Fruit fly (Drosophila melanogaster) whole organism, embryonic: ENCODE data around the gene KdelR.

Experiments used
- CG10267 ChIP-seq: fragments of 200-800 bp; sonication (Bioruptor generic); optimal IDR thresholded peaks from 2 replicates; lab custom pipeline; 2018; ENCODE audit warnings: missing biosample characterization, mild to moderate bottlenecking, missing genetic modification characterization, moderate library complexity
- CG13775 ChIP-seq: fragments of 200-800 bp; sonication (Bioruptor generic); optimal IDR thresholded peaks from 3 replicates; lab custom pipeline; 2017; ENCODE audit warnings: missing biosample characterization, mild to moderate bottlenecking, missing genetic modification characterization
- CG14050 ChIP-seq: fragments of 200-800 bp; sonication (Bioruptor generic); IDR thresholded peaks from 3 replicates; pipeline ENCODE4 v1.3.6; 2022; ENCODE audit warnings: missing biosample characterization, missing genetic modification characterization
- CG1529 ChIP-seq: fragments of 200-800 bp; sonication (Bioruptor generic); optimal IDR thresholded peaks from 3 replicates; lab custom pipeline; 2018; ENCODE audit warnings: missing biosample characterization, missing genetic modification characterization
- CG15696 ChIP-seq: fragments of 200-800 bp; sonication (Bioruptor generic); optimal IDR thresholded peaks from 2 replicates; lab custom pipeline; 2019; ENCODE audit warnings: missing biosample characterization, mild to moderate bottlenecking, missing genetic modification characterization, moderate library complexity
- CG30020 ChIP-seq: fragments of 200-800 bp; optimal IDR thresholded peaks from 2 replicates; lab custom pipeline; 2019; ENCODE audit warnings: missing biosample characterization, mild to moderate bottlenecking, missing genetic modification characterization, moderate library complexity
- CG3407 ChIP-seq: fragments of 200-800 bp; sonication (Bioruptor generic); optimal IDR thresholded peaks from 2 replicates; lab custom pipeline; 2018; ENCODE audit warnings: missing biosample characterization, mild to moderate bottlenecking, missing genetic modification characterization
- CG3995 ChIP-seq: fragments of 200-800 bp; sonication (Bioruptor generic); optimal IDR thresholded peaks from 3 replicates; lab custom pipeline; 2016; ENCODE audit warnings: missing biosample characterization, missing genetic modification characterization
- CG4617 ChIP-seq: fragments of 200-800 bp; sonication (Bioruptor generic); optimal IDR thresholded peaks from 3 replicates; lab custom pipeline; 2016; ENCODE audit warnings: missing biosample characterization, missing genetic modification characterization, borderline replicate concordance
- CG6175 ChIP-seq: fragments of 200-800 bp; sonication (Bioruptor generic); IDR thresholded peaks from 3 replicates; pipeline ENCODE4 v1.3.6; 2022; ENCODE audit warnings: missing biosample characterization, missing genetic modification characterization
- CG6765 ChIP-seq: fragments of 200-800 bp; sonication (Bioruptor generic); optimal IDR thresholded peaks from 3 replicates; lab custom pipeline; 2017; ENCODE audit warnings: missing biosample characterization, mild to moderate bottlenecking, missing genetic modification characterization
- CG7963 ChIP-seq: fragments of 200-800 bp; sonication (Bioruptor generic); IDR thresholded peaks from 3 replicates; pipeline ENCODE4 v1.3.6; 2022; ENCODE audit warnings: missing biosample characterization, missing genetic modification characterization; ENCODE audit not compliant: partially characterized antibody
- CG8924 ChIP-seq: fragments of 200-800 bp; optimal IDR thresholded peaks from 3 replicates; lab custom pipeline; 2019; ENCODE audit warnings: missing biosample characterization, mild to moderate bottlenecking, missing genetic modification characterization, moderate library complexity
- Dbx ChIP-seq: fragments of 200-800 bp; sonication (Bioruptor generic); IDR thresholded peaks from 3 replicates; pipeline ENCODE4 v1.3.6; 2022; ENCODE audit warnings: missing biosample characterization, missing genetic modification characterization
- Dfd ChIP-seq, 2 experiments: fragments of >200 bp; optimal IDR thresholded peaks; 2 replicates each; lab custom pipeline; 2017; ENCODE audit warnings: missing biosample characterization in 2 of 2, missing genetic modification characterization in 2 of 2
- Dref ChIP-seq: fragments of 200-800 bp; sonication (Bioruptor generic); IDR thresholded peaks from 2 replicates; pipeline ENCODE4 v1.3.6; 2022; ENCODE audit warnings: missing biosample characterization, missing genetic modification characterization
- E2f2 ChIP-seq: fragments of 200-800 bp; sonication (Bioruptor generic); IDR thresholded peaks from 2 replicates; pipeline ENCODE4 v1.3.6; 2022; ENCODE audit warnings: missing biosample characterization, missing genetic modification characterization
- Hey ChIP-seq: fragments of 200-800 bp; sonication (Bioruptor generic); optimal IDR thresholded peaks from 3 replicates; lab custom pipeline; 2018; ENCODE audit warnings: missing biosample characterization, mild to moderate bottlenecking, missing genetic modification characterization
- Hsf ChIP-seq: fragments of 200-800 bp; sonication (Bioruptor generic); optimal IDR thresholded peaks from 3 replicates; lab custom pipeline; 2016; ENCODE audit warnings: missing biosample characterization, missing genetic modification characterization
- MBD-R2 ChIP-seq: fragments of 200-800 bp; sonication (Bioruptor generic); IDR thresholded peaks from 2 replicates; pipeline ENCODE4 v1.3.6; 2022; ENCODE audit warnings: missing biosample characterization, missing genetic modification characterization
- MESR4 ChIP-seq: fragments of 200-800 bp; sonication (Bioruptor generic); optimal IDR thresholded peaks from 2 replicates; lab custom pipeline; 2018; ENCODE audit warnings: missing biosample characterization, mild to moderate bottlenecking, missing genetic modification characterization, moderate library complexity
- Opbp ChIP-seq: fragments of 200-800 bp; sonication (Bioruptor generic); IDR thresholded peaks from 3 replicates; pipeline ENCODE4 v1.3.6; 2022; ENCODE audit warnings: missing biosample characterization, missing genetic modification characterization; ENCODE audit not compliant: partially characterized antibody
- Scr ChIP-seq: fragments of 200-800 bp; sonication (Bioruptor generic); IDR thresholded peaks from 2 replicates; pipeline ENCODE4 v1.3.6; 2022; ENCODE audit warnings: missing biosample characterization, missing genetic modification characterization; ENCODE audit not compliant: partially characterized antibody
- abd-A ChIP-seq: fragments of 200-800 bp; sonication (Bioruptor generic); optimal IDR thresholded peaks from 3 replicates; lab custom pipeline; 2019; ENCODE audit warnings: missing biosample characterization, mild to moderate bottlenecking, missing genetic modification characterization, moderate library complexity
- bbx ChIP-seq: fragments of 200-800 bp; sonication (Bioruptor generic); IDR thresholded peaks from 2 replicates; pipeline ENCODE4 v1.3.6; 2022; ENCODE audit warnings: missing biosample characterization, missing genetic modification characterization; ENCODE audit not compliant: partially characterized antibody
- bowl ChIP-seq: fragments of 200-800 bp; sonication (Bioruptor generic); IDR thresholded peaks from 2 replicates; pipeline ENCODE4 v1.3.6; 2022; ENCODE audit warnings: missing biosample characterization, missing genetic modification characterization
- cato ChIP-seq: fragments of 200-800 bp; sonication (Bioruptor generic); optimal IDR thresholded peaks from 2 replicates; lab custom pipeline; 2016; ENCODE audit warnings: missing biosample characterization, missing genetic modification characterization, borderline replicate concordance
- danr ChIP-seq: fragments of 200-800 bp; sonication (Bioruptor generic); IDR thresholded peaks from 2 replicates; pipeline ENCODE4 v1.3.6; 2022; ENCODE audit warnings: missing biosample characterization, missing genetic modification characterization
- dmrt11E ChIP-seq: fragments of 200-800 bp; sonication (Bioruptor generic); optimal IDR thresholded peaks from 3 replicates; lab custom pipeline; 2018; ENCODE audit warnings: missing biosample characterization, mild to moderate bottlenecking, missing genetic modification characterization, moderate library complexity
- eve ChIP-seq, 2 experiments: fragments of >200 bp; optimal IDR thresholded peaks; 2 replicates each; lab custom pipeline; 2017; ENCODE audit warnings: missing biosample characterization in 2 of 2, missing genetic modification characterization in 2 of 2
- grau ChIP-seq: fragments of 200-800 bp; optimal IDR thresholded peaks from 3 replicates; lab custom pipeline; 2019; ENCODE audit warnings: missing biosample characterization, mild to moderate bottlenecking, missing genetic modification characterization, moderate library complexity
- hb ChIP-seq: fragments of 200-800 bp; sonication (Bioruptor generic); IDR thresholded peaks from 3 replicates; pipeline ENCODE4 v1.3.6; 2022; ENCODE audit warnings: missing biosample characterization, missing genetic modification characterization; ENCODE audit not compliant: partially characterized antibody
- hbn ChIP-seq: fragments of 200-800 bp; sonication (Bioruptor generic); IDR thresholded peaks from 2 replicates; pipeline ENCODE4 v1.3.6; 2022; ENCODE audit warnings: missing biosample characterization, missing genetic modification characterization; ENCODE audit not compliant: partially characterized antibody
- inv ChIP-seq: fragments of 200-800 bp; sonication (Bioruptor generic); IDR thresholded peaks from 2 replicates; pipeline ENCODE4 v1.3.6; 2022; ENCODE audit warnings: missing biosample characterization, missing genetic modification characterization; ENCODE audit not compliant: partially characterized antibody
- knrl ChIP-seq: fragments of 200-800 bp; sonication (Bioruptor generic); IDR thresholded peaks from 3 replicates; pipeline ENCODE4 v1.3.6; 2022; ENCODE audit warnings: missing biosample characterization, missing genetic modification characterization; ENCODE audit not compliant: partially characterized antibody
- lbe ChIP-seq: fragments of 200-800 bp; sonication (Bioruptor generic); optimal IDR thresholded peaks from 2 replicates; lab custom pipeline; 2016; ENCODE audit warnings: missing biosample characterization, mild to moderate bottlenecking, missing genetic modification characterization
- nau ChIP-seq: fragments of 200-800 bp; sonication (Bioruptor generic); optimal IDR thresholded peaks from 3 replicates; lab custom pipeline; 2017; ENCODE audit warnings: missing biosample characterization, mild to moderate bottlenecking, missing genetic modification characterization, missing genetic modification reagents
- nmo ChIP-seq: fragments of 200-800 bp; sonication (Bioruptor generic); optimal IDR thresholded peaks from 2 replicates; lab custom pipeline; 2018; ENCODE audit warnings: missing biosample characterization, mild to moderate bottlenecking, missing genetic modification characterization, moderate library complexity
- pnt ChIP-seq: fragments of 200-800 bp; sonication (Bioruptor generic); optimal IDR thresholded peaks from 3 replicates; lab custom pipeline; 2016; ENCODE audit warnings: missing biosample characterization, missing genetic modification characterization
- pzg ChIP-seq: fragments of 200-800 bp; sonication (Bioruptor generic); optimal IDR thresholded peaks from 3 replicates; lab custom pipeline; 2018; ENCODE audit warnings: missing biosample characterization, mild to moderate bottlenecking, missing genetic modification characterization, moderate library complexity
- row ChIP-seq: fragments of 200-800 bp; sonication (Bioruptor generic); IDR thresholded peaks from 3 replicates; pipeline ENCODE4 v1.3.6; 2022; ENCODE audit warnings: missing biosample characterization, missing genetic modification characterization
- sens ChIP-seq: fragments of 200-800 bp; sonication (Bioruptor generic); peaks from one replicate; lab custom pipeline; 2016; ENCODE audit warnings: missing biosample characterization, missing genetic modification characterization
- stwl ChIP-seq: fragments of 200-800 bp; sonication (Bioruptor generic); optimal IDR thresholded peaks from 3 replicates; lab custom pipeline; 2018; ENCODE audit warnings: missing biosample characterization, mild to moderate bottlenecking, missing genetic modification characterization, moderate library complexity
- tgo ChIP-seq: fragments of 200-800 bp; sonication (Bioruptor generic); IDR thresholded peaks from 3 replicates; pipeline ENCODE4 v1.3.6; 2022; ENCODE audit warnings: missing biosample characterization, missing genetic modification characterization
- ttk ChIP-seq: fragments of 200-800 bp; sonication (Bioruptor generic); IDR thresholded peaks from 2 replicates; pipeline ENCODE4 v2.1.2; 2022; ENCODE audit warnings: missing biosample characterization, missing genetic modification characterization
- unc-4 ChIP-seq: fragments of 200-800 bp; sonication (Bioruptor generic); IDR thresholded peaks from 2 replicates; pipeline ENCODE4 v1.3.6; 2022; ENCODE audit warnings: missing biosample characterization, missing genetic modification characterization; ENCODE audit not compliant: partially characterized antibody
- vvl ChIP-seq: fragments of 200-800 bp; sonication (Bioruptor generic); IDR thresholded peaks from 2 replicates; pipeline ENCODE4 v1.3.6; 2022; ENCODE audit warnings: missing biosample characterization, missing genetic modification characterization
- yki ChIP-seq: fragments of >200 bp; optimal IDR thresholded peaks from 3 replicates; lab custom pipeline; 2018

The KdelR gene

DNA sequence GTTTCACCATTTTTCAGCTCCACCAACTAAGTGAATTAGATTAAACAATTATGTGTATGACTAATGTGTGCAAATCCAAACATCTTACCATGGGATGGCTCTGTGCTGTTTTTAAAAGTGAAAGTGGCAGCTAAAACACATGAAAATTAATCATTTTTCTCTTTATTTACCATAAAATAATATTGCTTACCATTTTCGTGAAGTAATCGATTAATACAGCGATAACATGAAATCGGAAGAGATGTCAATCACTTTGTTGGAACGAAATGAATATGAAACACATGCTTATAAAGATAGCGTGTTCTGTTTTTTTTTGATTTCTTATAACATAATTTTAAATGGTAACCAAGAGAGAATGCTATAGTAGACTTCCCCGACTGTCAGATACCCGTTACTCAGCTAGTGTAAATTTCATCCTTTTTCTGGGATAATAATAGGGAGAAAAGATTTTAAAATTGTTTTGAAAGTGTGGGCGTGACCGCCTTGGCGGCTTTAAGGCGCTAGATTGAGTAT, 22.8 kb upstream of the KdelR start (continued):
- peak; percentile 60 for TF ChIP-seq CG3995
- no peak for TF ChIP-seq Opbp
- no peak for TF ChIP-seq cato (GFP tag; lab: Kevin White, UChicago)
- TF ChIP-seq dmrt11E (tag; lab: Kevin White, UChicago), result no peak
- TF ChIP-seq bowl (GFP tag; lab: Robert Waterston, UW), result no peak
- TF ChIP-seq Hey (tag; lab: Kevin White, UChicago), result no peak
- TF ChIP-seq danr (GFP tag; lab: Robert Waterston, UW), result no peak
- no peak for TF ChIP-seq Hsf (GFP tag; lab: Kevin White, UChicago)
- TF ChIP-seq pnt (GFP tag; lab: Kevin White, UChicago), result no peak
- TF ChIP-seq eve (GFP tag; optimal IDR thresholded peaks at IDR 0.05; lab: Kevin White, UChicago), result peak in 1 of 2 experiments; percentile 61
- TF ChIP-seq tgo (GFP tag; lab: Robert Waterston, UW), result no peak
- no peak for TF ChIP-seq CG3407 (GFP tag; lab: Kevin White, UChicago)
- no peak for TF ChIP-seq CG6175 (GFP tag; lab: Robert Waterston, UW)

DNA sequence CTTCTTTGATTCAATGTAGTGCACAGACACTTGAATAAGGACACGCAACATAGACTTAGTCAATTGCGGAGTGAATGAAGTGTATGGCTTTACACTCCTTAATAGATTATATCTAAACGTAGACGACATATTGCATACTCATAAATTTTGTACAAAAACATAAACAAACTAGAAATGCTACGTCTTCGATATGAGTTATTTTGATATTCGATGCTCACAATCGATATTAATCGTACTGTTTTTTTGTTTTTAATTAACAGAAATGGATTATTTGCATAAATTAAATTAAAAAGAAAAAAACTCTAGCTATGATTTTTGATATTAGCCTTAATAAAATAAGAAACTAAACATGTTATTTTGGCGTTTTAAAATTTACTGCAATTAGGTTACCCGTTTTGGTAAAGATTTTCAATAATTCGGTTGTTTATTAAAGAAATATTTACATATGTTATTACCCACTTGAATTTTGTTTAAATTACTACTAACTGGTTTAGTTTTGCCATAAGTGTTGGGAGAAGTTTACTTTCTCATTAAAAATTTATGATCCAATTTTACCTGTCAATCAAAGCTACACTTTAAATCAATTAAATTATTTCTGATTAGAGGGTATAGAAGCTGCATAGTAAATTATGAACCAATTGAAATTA, 21.6 kb upstream of the KdelR start, which contains the start of the genes CG17768, LSm-4 and Ir31a:
CG17768 (minus strand) TSS at position 196 of the 647 bp plus-strand sequence.
LSm-4 (minus strand) TSS at position 196 of the 647 bp plus-strand sequence.
Ir31a (plus strand) TSS at position 558 of the 647 bp plus-strand sequence.
- TF ChIP-seq E2f2 (GFP tag; lab: Robert Waterston, UW), result peak; percentile 19; the same call in 1 of the 2 replicates
- TF ChIP-seq inv, result peak; percentile 60
- TF ChIP-seq yki (lab: Kevin White, UChicago), result no peak
- TF ChIP-seq CG14050 (GFP tag; lab: Robert Waterston, UW), result no peak
- peak; percentile 40 for TF ChIP-seq CG4617 (GFP tag; lab: Kevin White, UChicago)
- peak; percentile 42 for TF ChIP-seq MESR4 (GFP tag; lab: Kevin White, UChicago)
- TF ChIP-seq CG13775 (GFP tag; lab: Kevin White, UChicago), result no peak
- peak; percentile 39; the same call in 1 of the 3 replicates for TF ChIP-seq CG7963 (GFP tag; lab: Robert Waterston, UW)
- TF ChIP-seq CG8924, result peak; percentile 25
- TF ChIP-seq Scr (GFP tag; lab: Robert Waterston, UW), result peak; percentile 87
- peak; percentile 83 for TF ChIP-seq unc-4 (GFP tag; lab: Robert Waterston, UW)
- peak; percentile 20 for TF ChIP-seq pzg (GFP tag; lab: Kevin White, UChicago)
- TF ChIP-seq CG15696 (tag; lab: Kevin White, UChicago), result no peak
- no peak for TF ChIP-seq Dbx (GFP tag; lab: Robert Waterston, UW)
- no peak for TF ChIP-seq abd-A (tag; lab: Kevin White, UChicago)
- peak; percentile 66 for TF ChIP-seq Dref (GFP tag; lab: Robert Waterston, UW)
- TF ChIP-seq CG30020, result peak; percentile 91
- TF ChIP-seq sens, result peak; percentile 22
- TF ChIP-seq nmo (GFP tag; lab: Kevin White, UChicago), result peak; percentile 2
- TF ChIP-seq grau (tag; lab: Kevin White, UChicago), result no peak
- peak; percentile 82 for TF ChIP-seq bbx (GFP tag; lab: Robert Waterston, UW)
- no peak for TF ChIP-seq Dfd (GFP tag; optimal IDR thresholded peaks at IDR 0.05; lab: Kevin White, UChicago)
- TF ChIP-seq ttk (GFP tag; lab: Robert Waterston, UW), result no peak
- TF ChIP-seq stwl (tag; lab: Kevin White, UChicago), result peak; percentile 18
- no peak for TF ChIP-seq CG1529
- peak; percentile 84 for TF ChIP-seq vvl (GFP tag; lab: Robert Waterston, UW)
- peak; percentile 1 for TF ChIP-seq CG10267 (tag; lab: Kevin White, UChicago)
- TF ChIP-seq row (GFP tag; lab: Robert Waterston, UW), result peak; percentile 54
- peak; percentile 46; the same call in 1 of the 2 replicates for TF ChIP-seq MBD-R2 (GFP tag; lab: Robert Waterston, UW)
- peak; percentile 81 for TF ChIP-seq knrl (GFP tag; lab: Robert Waterston, UW)
- no peak for TF ChIP-seq lbe (GFP tag; lab: Kevin White, UChicago)
- no peak for TF ChIP-seq CG6765 (GFP tag; lab: Kevin White, UChicago)
- TF ChIP-seq hbn, result peak; percentile 84
- TF ChIP-seq nau (GFP tag; lab: Kevin White, UChicago), result no peak
- peak; percentile 68 for TF ChIP-seq hb
